Worm (Caenorhabditis elegans): ENCODE measurements around the gene K08D9.9.

K08D9.9 gene

ce11 chrV:3267950-3268349 is 31.4 kb upstream of the K08D9.9 start, which contains the start of gene T28A11.18:
TSS of gene T28A11.18 (minus strand) at chrV:3268050.
- no peak for TF ChIP-seq pha-4 (tag; optimal IDR thresholded peaks at IDR 0.05)
- no peak for TF ChIP-seq jun-1 (tag; optimal IDR thresholded peaks at IDR 0.05)
- TF ChIP-seq nhr-28 (tag; optimal IDR thresholded peaks at IDR 0.05): no peak
- TF ChIP-seq nhr-76 (tag; optimal IDR thresholded peaks at IDR 0.05): no peak
- TF ChIP-seq elt-1 (tag; optimal IDR thresholded peaks at IDR 0.05): no peak
- TF ChIP-seq R02D3.7 (tag; optimal IDR thresholded peaks at IDR 0.05): no peak
- no peak for TF ChIP-seq mml-1 (tag; optimal IDR thresholded peaks at IDR 0.05)
- TF ChIP-seq nhr-25 (tag; optimal IDR thresholded peaks at IDR 0.05): no peak
- no peak for TF ChIP-seq ceh-9 (tag; optimal IDR thresholded peaks at IDR 0.05)
- TF ChIP-seq nfya-1 (tag; optimal IDR thresholded peaks at IDR 0.05; ENCODE audit: insufficient read depth): no peak

DNA sequence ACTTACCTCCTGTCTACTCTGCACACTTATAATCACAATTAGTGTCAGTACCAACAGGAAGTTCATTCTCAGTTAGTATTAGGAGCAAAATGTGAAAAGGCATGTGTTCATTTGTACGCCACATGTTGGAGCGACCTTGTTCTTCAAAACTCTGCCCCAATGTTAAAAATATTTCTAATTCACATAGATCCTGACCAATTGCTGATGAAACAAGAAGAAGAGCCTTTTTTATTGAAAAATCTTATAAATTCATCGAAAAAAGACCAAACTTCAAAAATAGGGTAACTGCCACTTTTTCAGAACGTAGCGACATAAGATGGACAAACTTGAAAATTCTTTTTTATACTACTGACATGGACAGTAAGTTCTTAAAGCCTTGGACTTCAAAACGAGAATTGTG is 29.7 kb upstream of the K08D9.9 start, which contains the start of gene T28A11.17:
Gene T28A11.17 (minus strand): TSS at position 101 of the 400 bp plus-strand sequence.
- TF ChIP-seq mml-1 (tag; optimal IDR thresholded peaks at IDR 0.05) (no peak), ceh-16 (tag; optimal IDR thresholded peaks at IDR 0.05) (no peak), unc-62 (GFP tag; optimal IDR thresholded peaks at IDR 0.05) (no peak), lin-15B (tag; optimal IDR thresholded peaks at IDR 0.05) (no peak), lin-39 (tag; optimal IDR thresholded peaks at IDR 0.05) (no peak), egl-5 (tag; optimal IDR thresholded peaks at IDR 0.05) (no peak)

DNA sequence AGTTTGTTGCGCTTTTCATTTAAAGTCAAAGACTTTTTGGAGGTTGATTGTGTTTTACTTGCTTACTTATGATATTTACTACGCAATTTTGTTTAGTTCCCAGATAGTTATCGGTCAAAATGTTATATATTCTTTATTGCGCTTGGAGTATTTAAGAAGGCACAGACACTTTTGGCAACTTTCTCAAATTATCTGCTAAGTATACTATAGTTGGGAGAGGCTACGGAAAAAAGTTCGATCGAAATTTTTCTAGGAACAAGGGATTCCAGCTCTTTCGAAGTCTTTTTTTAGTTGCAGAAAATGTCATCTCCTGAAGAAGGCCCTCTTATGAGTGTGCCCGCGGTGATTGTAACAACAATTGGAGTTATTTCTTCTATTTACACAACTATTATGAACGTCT is 23.6 kb upstream of the K08D9.9 start, which contains the start of gene srbc-5:
Gene srbc-5 (plus strand): TSS at position 301 of the 400 bp plus-strand sequence.
- TF ChIP-seq eor-1 (tag; optimal IDR thresholded peaks at IDR 0.05) (no peak), unc-62 (GFP tag; optimal IDR thresholded peaks at IDR 0.05) (no peak), egl-27 (tag; optimal IDR thresholded peaks at IDR 0.05) (no peak), pqm-1 (tag; optimal IDR thresholded peaks at IDR 0.05) (no peak), aly-2 (tag; optimal IDR thresholded peaks at IDR 0.05) (no peak), nhr-28 (tag; optimal IDR thresholded peaks at IDR 0.05) (no peak), ceh-16 (tag; optimal IDR thresholded peaks at IDR 0.05) (no peak), elt-3 (tag; optimal IDR thresholded peaks at IDR 0.05) (no peak), ceh-28 (tag; optimal IDR thresholded peaks at IDR 0.05) (no peak), nhr-76 (tag; optimal IDR thresholded peaks at IDR 0.05) (no peak), ceh-82 (tag; optimal IDR thresholded peaks at IDR 0.05) (no peak)

ce11 chrV:3259168-3259622 is 22.7 kb upstream of the K08D9.9 start, which contains the start of gene T28A11.16:
TSS of gene T28A11.16 (minus strand) at chrV:3259218.
- no peak for TF ChIP-seq zag-1 (tag; optimal IDR thresholded peaks at IDR 0.05)

ce11 chrV:3257277-3257676 is 20.8 kb upstream of the K08D9.9 start, which contains the start of gene T28A11.22:
TSS of gene T28A11.22 (plus strand) at chrV:3257577.
- TF ChIP-seq fkh-2 (tag; optimal IDR thresholded peaks at IDR 0.05) (no peak), nhr-25 (tag; optimal IDR thresholded peaks at IDR 0.05) (no peak), hmg-11 (tag; optimal IDR thresholded peaks at IDR 0.05) (no peak), ztf-11 (tag; optimal IDR thresholded peaks at IDR 0.05) (no peak), zag-1 (tag; optimal IDR thresholded peaks at IDR 0.05) (no peak), ceh-9 (tag; optimal IDR thresholded peaks at IDR 0.05) (no peak), daf-12 (tag; optimal IDR thresholded peaks at IDR 0.05) (no peak), nhr-43 (tag; optimal IDR thresholded peaks at IDR 0.05; ENCODE audit: poor library complexity, severe bottlenecking) (no peak), R02D3.7 (tag; optimal IDR thresholded peaks at IDR 0.05) (no peak), ama-1 (optimal IDR thresholded peaks at IDR 0.05) (no peak), lsy-12 (tag; optimal IDR thresholded peaks at IDR 0.05) (no peak), egl-5 (tag; optimal IDR thresholded peaks at IDR 0.05) (no peak), nhr-237 (tag; optimal IDR thresholded peaks at IDR 0.05) (no peak), unc-39 (tag; optimal IDR thresholded peaks at IDR 0.05) (no peak), ZK546.5 (tag; optimal IDR thresholded peaks at IDR 0.05) (no peak), ceh-28 (tag; optimal IDR thresholded peaks at IDR 0.05) (no peak), ceh-16 (tag; optimal IDR thresholded peaks at IDR 0.05) (no peak), nhr-28 (tag; optimal IDR thresholded peaks at IDR 0.05) (no peak)

DNA sequence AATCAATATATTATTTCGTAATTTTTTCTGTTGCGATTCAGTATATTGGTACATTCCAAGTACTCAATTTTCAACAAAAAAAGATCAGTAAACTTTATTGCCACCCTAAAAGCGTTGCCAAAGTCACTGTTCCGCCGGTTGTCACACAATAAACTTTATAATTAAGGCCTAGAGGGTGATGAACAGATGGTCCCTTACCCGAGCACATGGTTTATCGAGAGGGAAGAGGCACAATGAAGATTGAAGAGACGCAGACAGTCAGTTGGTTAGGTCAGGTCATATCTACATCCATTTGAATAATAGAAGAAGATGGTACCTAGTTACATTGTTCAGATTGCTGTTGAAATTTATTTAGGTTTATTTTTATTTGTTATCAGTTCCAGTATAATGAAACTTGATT is 20.3 kb upstream of the K08D9.9 start:
- no peak for TF ChIP-seq lsy-12 (tag; optimal IDR thresholded peaks at IDR 0.05)

All from whole organism, L3 larva.